Fruit fly (Drosophila melanogaster) whole organism: ENCODE results near the gene CG14459.

Source experiments
- CG8478 ChIP-seq: fragments of >200 bp; optimal IDR thresholded peaks from 2 replicates; lab custom pipeline; 2018; ENCODE audit warnings: inconsistent platforms
- Dll ChIP-seq: fragments of >200 bp; optimal IDR thresholded peaks from 2 replicates; lab custom pipeline; 2017
- EcR ChIP-seq, 2 experiments: fragments of >200 bp; optimal IDR thresholded peaks; 2 replicates each; lab custom pipeline; 2017; ENCODE audit warnings: missing biosample characterization in 2 of 2, missing genetic modification characterization in 2 of 2, missing genetic modification reagents in 2 of 2
- pan ChIP-seq: fragments of >200 bp; optimal IDR thresholded peaks from 2 replicates; lab custom pipeline; 2017
- psq ChIP-seq: fragments of >200 bp; optimal IDR thresholded peaks from 2 replicates; lab custom pipeline; 2017
- usp ChIP-seq: fragments of >200 bp; optimal IDR thresholded peaks from 2 replicates; lab custom pipeline; 2017; ENCODE audit warnings: missing biosample characterization, missing genetic modification characterization, mixed read lengths

CG14459 gene

dm6 chr3L:22646863-22647262 is 9.1 kb upstream of the CG14459 start, which contains the start of gene CG33768:
Gene CG33768 (plus strand): TSS chr3L:22647163.
- TF ChIP-seq usp (GFP tag; lab: Kevin White, UChicago): no peak
- no peak for TF ChIP-seq EcR (GFP tag; optimal IDR thresholded peaks at IDR 0.05; lab: Kevin White, UChicago)
- no peak for TF ChIP-seq psq (lab: Kevin White, UChicago)
- no peak for TF ChIP-seq CG8478 (lab: Kevin White, UChicago)
- TF ChIP-seq pan (lab: Kevin White, UChicago): no peak
- TF ChIP-seq Dll (lab: Kevin White, UChicago): no peak

dm6 chr3L:22646007-22646406 is 8.3 kb upstream of the CG14459 start, which contains the start of gene CG33767:
Gene CG33767 (plus strand): TSS chr3L:22646307.
- TF ChIP-seq psq (lab: Kevin White, UChicago): no peak
- no peak for TF ChIP-seq usp (GFP tag; lab: Kevin White, UChicago)
- no peak for TF ChIP-seq pan (lab: Kevin White, UChicago)
- TF ChIP-seq EcR (GFP tag; optimal IDR thresholded peaks at IDR 0.05; lab: Kevin White, UChicago): no peak
- no peak for TF ChIP-seq CG8478 (lab: Kevin White, UChicago)
- no peak for TF ChIP-seq Dll (lab: Kevin White, UChicago)

dm6 chr3L:22645327-22645726 is 7.6 kb upstream of the CG14459 start, which contains the start of gene CG33766:
Gene CG33766 (plus strand): TSS chr3L:22645627.
- TF ChIP-seq usp (GFP tag; lab: Kevin White, UChicago) (no peak), EcR (GFP tag; optimal IDR thresholded peaks at IDR 0.05; lab: Kevin White, UChicago) (no peak)

dm6 chr3L:22642276-22642900 is 4.7 kb upstream of the CG14459 start:
- TF ChIP-seq psq (lab: Kevin White, UChicago) (no peak), CG8478 (lab: Kevin White, UChicago) (no peak), Dll (lab: Kevin White, UChicago) (no peak), usp (GFP tag; lab: Kevin White, UChicago) (no peak), EcR (GFP tag; optimal IDR thresholded peaks at IDR 0.05; lab: Kevin White, UChicago) (no peak), pan (lab: Kevin White, UChicago) (no peak)

- no peak for TF ChIP-seq pan (lab: Kevin White, UChicago)
- TF ChIP-seq CG8478 (lab: Kevin White, UChicago): no peak
- no peak for TF ChIP-seq EcR (GFP tag; optimal IDR thresholded peaks at IDR 0.05; lab: Kevin White, UChicago)
- no peak for TF ChIP-seq Dll (lab: Kevin White, UChicago)
- TF ChIP-seq usp (GFP tag; lab: Kevin White, UChicago): no peak
- no peak for TF ChIP-seq psq (lab: Kevin White, UChicago)
Observed at dm6 chr3L:22634111-22634510, 3.6 kb downstream of the CG14459 start.

dm6 chr3L:22616784-22617183 is 20.9 kb downstream of the CG14459 start:
- TF ChIP-seq CG8478 (lab: Kevin White, UChicago): no peak
- TF ChIP-seq pan (lab: Kevin White, UChicago): no peak
- no peak for TF ChIP-seq usp (GFP tag; lab: Kevin White, UChicago)
- TF ChIP-seq Dll (lab: Kevin White, UChicago): no peak
- TF ChIP-seq EcR (GFP tag; optimal IDR thresholded peaks at IDR 0.05; lab: Kevin White, UChicago): no peak
- no peak for TF ChIP-seq psq (lab: Kevin White, UChicago)

- TF ChIP-seq CG8478 (lab: Kevin White, UChicago): no peak
- no peak for TF ChIP-seq EcR (GFP tag; optimal IDR thresholded peaks at IDR 0.05; lab: Kevin White, UChicago)
- TF ChIP-seq usp (GFP tag; lab: Kevin White, UChicago): no peak
- TF ChIP-seq pan (lab: Kevin White, UChicago): no peak
- TF ChIP-seq Dll (lab: Kevin White, UChicago): no peak
- TF ChIP-seq psq (lab: Kevin White, UChicago): no peak
Observed at dm6 chr3L:22607076-22607475, 30.6 kb downstream of the CG14459 start.

- TF ChIP-seq usp (GFP tag; lab: Kevin White, UChicago) (no peak), psq (lab: Kevin White, UChicago) (no peak), Dll (lab: Kevin White, UChicago) (no peak), CG8478 (lab: Kevin White, UChicago) (no peak), EcR (GFP tag; optimal IDR thresholded peaks at IDR 0.05; lab: Kevin White, UChicago) (no peak), pan (lab: Kevin White, UChicago) (no peak)
Observed at dm6 chr3L:22605637-22606419, 31.9 kb downstream of the CG14459 start, which contains the start of gene ND-B14.5AL. Gene ND-B14.5AL (plus strand): TSS chr3L:22606369.

dm6 chr3L:22589135-22589534 is 48.6 kb downstream of the CG14459 start:
- TF ChIP-seq psq (lab: Kevin White, UChicago) (no peak), CG8478 (lab: Kevin White, UChicago) (no peak), usp (GFP tag; lab: Kevin White, UChicago) (no peak), pan (lab: Kevin White, UChicago) (no peak)

- no peak for TF ChIP-seq EcR (GFP tag; optimal IDR thresholded peaks at IDR 0.05; lab: Kevin White, UChicago)
- TF ChIP-seq psq (lab: Kevin White, UChicago): no peak
- no peak for TF ChIP-seq CG8478 (lab: Kevin White, UChicago)
- no peak for TF ChIP-seq pan (lab: Kevin White, UChicago)
- no peak for TF ChIP-seq Dll (lab: Kevin White, UChicago)
- no peak for TF ChIP-seq usp (GFP tag; lab: Kevin White, UChicago)
Observed at dm6 chr3L:22587890-22588645, 49.6 kb downstream of the CG14459 start.
